Worm (Caenorhabditis elegans): Measurements from ENCODE around the gene klp-19.

Gene klp-19

DNA sequence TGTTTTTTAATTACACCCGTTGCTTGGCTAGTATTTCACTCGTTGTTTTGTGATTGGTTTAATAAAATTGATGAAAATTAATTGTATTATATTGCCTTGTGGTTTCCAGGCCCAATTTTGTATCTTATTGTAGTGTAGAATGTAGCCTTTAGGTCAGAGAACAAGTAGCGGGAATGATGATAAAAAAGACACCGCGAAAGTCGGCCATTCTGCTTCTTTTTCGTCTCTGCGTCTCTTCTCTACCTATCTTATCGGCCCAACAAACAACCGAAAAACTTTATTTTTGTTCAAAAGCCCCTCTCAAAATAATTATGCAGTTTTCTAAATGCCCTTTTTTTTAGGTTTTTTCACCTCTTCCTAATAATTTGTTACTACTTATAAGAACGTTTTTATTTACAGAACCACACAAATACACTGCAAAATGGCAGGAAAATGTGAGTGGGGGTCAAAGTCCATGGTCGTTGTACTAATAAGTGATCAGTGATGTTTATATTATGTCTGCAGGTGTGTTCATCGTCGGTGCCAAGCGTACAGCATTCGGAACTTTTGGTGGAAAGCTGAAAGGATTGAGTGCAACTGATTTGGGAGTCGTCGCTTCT, 37.6 kb upstream of the klp-19 start, which contains the start of gene acaa-2:
acaa-2 (plus strand) TSS at position 400 of the 599 bp plus-strand sequence.
- no peak for TF ChIP-seq cebp-1 (GFP tag; IDR thresholded peaks at IDR 0.05)
- peak; percentile 15 for TF ChIP-seq cebp-1 (tag; optimal IDR thresholded peaks at IDR 0.05)
- TF ChIP-seq T26A5.8 (tag; optimal IDR thresholded peaks at IDR 0.05): no peak
- no peak; the same call in 1 of the 2 replicates for TF ChIP-seq madf-8 (GFP tag; conservative IDR thresholded peaks at IDR 0.05)
- TF ChIP-seq ekl-4 (GFP tag; IDR thresholded peaks at IDR 0.05): no peak
- TF ChIP-seq athp-1 (tag; optimal IDR thresholded peaks at IDR 0.05): no peak
- no peak for TF ChIP-seq mxl-1 (tag; optimal IDR thresholded peaks at IDR 0.05)
- TF ChIP-seq nhr-179 (tag; optimal IDR thresholded peaks at IDR 0.05): no peak
- TF ChIP-seq attf-3 (GFP tag; conservative IDR thresholded peaks at IDR 0.05): no peak
- peak; percentile 24 for TF ChIP-seq lsl-1 (GFP tag; optimal IDR thresholded peaks at IDR 0.05)
- TF ChIP-seq ccch-3 (GFP tag; optimal IDR thresholded peaks at IDR 0.05): no peak
- TF ChIP-seq madf-10 (tag; optimal IDR thresholded peaks at IDR 0.05): no peak
- no peak for TF ChIP-seq B0336.3 (GFP tag; IDR thresholded peaks at IDR 0.05)
- TF ChIP-seq nhr-120 (GFP tag; IDR thresholded peaks at IDR 0.05): no peak
- no peak for TF ChIP-seq egrh-3 (GFP tag; IDR thresholded peaks at IDR 0.05)
- TF ChIP-seq dpl-1 (GFP tag; optimal IDR thresholded peaks at IDR 0.05): no peak
- TF ChIP-seq Y53F4B.3 (GFP tag; IDR thresholded peaks at IDR 0.05): no peak
- TF ChIP-seq bed-1 (GFP tag; IDR thresholded peaks at IDR 0.05): no peak
- no peak for TF ChIP-seq F57C9.4 (tag; optimal IDR thresholded peaks at IDR 0.05)
- no peak for TF ChIP-seq F39B2.1 (GFP tag; IDR thresholded peaks at IDR 0.05)
- TF ChIP-seq aptf-3 (GFP tag; IDR thresholded peaks at IDR 0.05): no peak
- TF ChIP-seq lir-1 (GFP tag; conservative IDR thresholded peaks at IDR 0.05): no peak
- TF ChIP-seq zfh-2 (GFP tag; conservative IDR thresholded peaks at IDR 0.05): no peak
- no peak for TF ChIP-seq C17E4.6 (GFP tag; IDR thresholded peaks at IDR 0.05)
- TF ChIP-seq hmg-1.2 (GFP tag; IDR thresholded peaks at IDR 0.05): peak; percentile 26; the same call in 1 of the 2 replicates
- no peak for TF ChIP-seq xnd-1 (tag; optimal IDR thresholded peaks at IDR 0.05)
- TF ChIP-seq aptf-2 (GFP tag; conservative IDR thresholded peaks at IDR 0.05): no peak
- no peak for TF ChIP-seq snpc-4 (GFP tag; optimal IDR thresholded peaks at IDR 0.05)
- peak in 2 of 4 experiments; percentile 13 to 18 for TF ChIP-seq snpc-4 (tag; optimal IDR thresholded peaks at IDR 0.05)
- no peak for TF ChIP-seq Y53G8AR.9 (GFP tag; conservative IDR thresholded peaks at IDR 0.05)
- TF ChIP-seq egl-44 (GFP tag; IDR thresholded peaks at IDR 0.05): no peak
- TF ChIP-seq ceh-100 (GFP tag; IDR thresholded peaks at IDR 0.05): no peak
- TF ChIP-seq somi-1 (GFP tag; optimal IDR thresholded peaks at IDR 0.05): no peak
- TF ChIP-seq hlh-12 (tag; optimal IDR thresholded peaks at IDR 0.05): no peak
- TF ChIP-seq snpc-1.3 (tag; optimal IDR thresholded peaks at IDR 0.05; ENCODE audit: insufficient read depth): no peak
- no peak for TF ChIP-seq rec-8 (tag; optimal IDR thresholded peaks at IDR 0.05)
- no peak for TF ChIP-seq sptf-2 (GFP tag; optimal IDR thresholded peaks at IDR 0.05)
- TF ChIP-seq ceh-27 (GFP tag; optimal IDR thresholded peaks at IDR 0.05): no peak
- no peak for TF ChIP-seq nfyb-1 (GFP tag; IDR thresholded peaks at IDR 0.05)
- TF ChIP-seq gei-17 (GFP tag; optimal IDR thresholded peaks at IDR 0.05): no peak
- no peak for TF ChIP-seq let-526 (GFP tag; IDR thresholded peaks at IDR 0.05)
- no peak for TF ChIP-seq attf-6 (GFP tag; IDR thresholded peaks at IDR 0.05)
- TF ChIP-seq lin-40 (tag; optimal IDR thresholded peaks at IDR 0.05): peak; percentile 12
- TF ChIP-seq F52B5.7 (tag; optimal IDR thresholded peaks at IDR 0.05): no peak
- no peak for TF ChIP-seq mes-4 (tag; optimal IDR thresholded peaks at IDR 0.05)
- no peak for TF ChIP-seq mel-28 (tag; optimal IDR thresholded peaks at IDR 0.05; ENCODE audit: borderline replicate concordance)
- TF ChIP-seq let-607 (tag; optimal IDR thresholded peaks at IDR 0.05): no peak
- no peak for TF ChIP-seq pha-4 (tag; optimal IDR thresholded peaks at IDR 0.05)
- TF ChIP-seq F37B4.10 (GFP tag; IDR thresholded peaks at IDR 0.05): no peak

All from whole organism, young adult.